Fruit fly (Drosophila melanogaster) whole organism, embryonic: ENCODE data around the gene Mrp5.

ENCODE experiments used
- ATbp ChIP-seq: fragments of 200-800 bp; sonication (Bioruptor generic); optimal IDR thresholded peaks from 2 replicates; lab custom pipeline; 2017; ENCODE audit warnings: missing biosample characterization, mild to moderate bottlenecking, missing genetic modification characterization, missing genetic modification reagents
- BtbVII ChIP-seq: fragments of 200-800 bp; sonication (Bioruptor generic); optimal IDR thresholded peaks from 3 replicates; lab custom pipeline; 2017; ENCODE audit warnings: missing biosample characterization, mild to moderate bottlenecking, missing genetic modification characterization
- CG10209 ChIP-seq: fragments of 200-800 bp; sonication (Bioruptor generic); optimal IDR thresholded peaks from 3 replicates; lab custom pipeline; 2017; ENCODE audit warnings: missing biosample characterization, mild to moderate bottlenecking, missing genetic modification characterization, missing genetic modification reagents
- CG10267 ChIP-seq: fragments of 200-800 bp; sonication (Bioruptor generic); optimal IDR thresholded peaks from 2 replicates; lab custom pipeline; 2018; ENCODE audit warnings: missing biosample characterization, mild to moderate bottlenecking, missing genetic modification characterization, moderate library complexity
- CG10654 ChIP-seq: fragments of 200-800 bp; sonication (Bioruptor generic); optimal IDR thresholded peaks from 2 replicates; lab custom pipeline; 2016; ENCODE audit warnings: missing biosample characterization, missing genetic modification characterization
- CG11093 ChIP-seq: fragments of 200-800 bp; sonication (Bioruptor generic); IDR thresholded peaks from 3 replicates; pipeline ENCODE4 v1.3.6; 2022; ENCODE audit warnings: missing biosample characterization, missing genetic modification characterization
- CG12659 ChIP-seq: fragments of 200-800 bp; sonication (Bioruptor generic); optimal IDR thresholded peaks from 3 replicates; lab custom pipeline; 2017; ENCODE audit warnings: mild to moderate bottlenecking, missing biosample characterization, missing genetic modification reagents, missing genetic modification characterization
- CG13123 ChIP-seq: fragments of 200-800 bp; sonication (Bioruptor generic); optimal IDR thresholded peaks from 2 replicates; lab custom pipeline; 2016; ENCODE audit warnings: missing biosample characterization, missing genetic modification characterization
- CG13296 ChIP-seq: fragments of 200-800 bp; sonication (Bioruptor generic); optimal IDR thresholded peaks from 3 replicates; lab custom pipeline; 2018; ENCODE audit warnings: missing biosample characterization, mild to moderate bottlenecking, missing genetic modification characterization
- CG14710 ChIP-seq: fragments of 200-800 bp; sonication (Bioruptor generic); optimal IDR thresholded peaks from 3 replicates; lab custom pipeline; 2019; ENCODE audit warnings: missing biosample characterization, mild to moderate bottlenecking, missing genetic modification characterization, moderate library complexity
- CG14965 ChIP-seq: fragments of 200-800 bp; sonication (Bioruptor generic); optimal IDR thresholded peaks from 2 replicates; lab custom pipeline; 2016; ENCODE audit warnings: missing biosample characterization, missing genetic modification characterization, borderline replicate concordance
- CG15479 ChIP-seq: fragments of 200-800 bp; sonication (Bioruptor generic); optimal IDR thresholded peaks from 3 replicates; lab custom pipeline; 2019; ENCODE audit warnings: missing biosample characterization, mild to moderate bottlenecking, missing genetic modification characterization, moderate library complexity
- CG15514 ChIP-seq: fragments of 200-800 bp; sonication (Bioruptor generic); optimal IDR thresholded peaks from 3 replicates; lab custom pipeline; 2017; ENCODE audit warnings: missing biosample characterization, missing genetic modification characterization, mild to moderate bottlenecking, moderate library complexity, missing genetic modification reagents
- CG18011 ChIP-seq: fragments of 200-800 bp; sonication (Bioruptor generic); optimal IDR thresholded peaks from 2 replicates; lab custom pipeline; 2017; ENCODE audit warnings: missing biosample characterization, missing genetic modification characterization, mild to moderate bottlenecking, moderate library complexity, missing genotype
- CG30431 ChIP-seq: fragments of 200-800 bp; sonication (Bioruptor generic); optimal IDR thresholded peaks from 2 replicates; lab custom pipeline; 2017; ENCODE audit warnings: missing biosample characterization, missing genetic modification characterization
- CG6765 ChIP-seq: fragments of 200-800 bp; sonication (Bioruptor generic); optimal IDR thresholded peaks from 3 replicates; lab custom pipeline; 2017; ENCODE audit warnings: missing biosample characterization, mild to moderate bottlenecking, missing genetic modification characterization
- CG6813 ChIP-seq: fragments of 200-800 bp; sonication (Bioruptor generic); optimal IDR thresholded peaks from 2 replicates; lab custom pipeline; 2017; ENCODE audit warnings: missing biosample characterization, missing genetic modification characterization, mild to moderate bottlenecking, moderate library complexity, missing genetic modification reagents
- CG9609 ChIP-seq: fragments of 200-800 bp; sonication (Bioruptor generic); optimal IDR thresholded peaks from 3 replicates; lab custom pipeline; 2016; ENCODE audit warnings: missing biosample characterization, missing genetic modification characterization
- Camta ChIP-seq: fragments of 200-800 bp; sonication (Bioruptor generic); optimal IDR thresholded peaks from 2 replicates; lab custom pipeline; 2016; ENCODE audit warnings: missing biosample characterization, missing genetic modification characterization
- E2f2 ChIP-seq: fragments of 200-800 bp; sonication (Bioruptor generic); IDR thresholded peaks from 2 replicates; pipeline ENCODE4 v1.3.6; 2022; ENCODE audit warnings: missing biosample characterization, missing genetic modification characterization
- Fer3 ChIP-seq: fragments of 200-800 bp; sonication (Bioruptor generic); optimal IDR thresholded peaks from 2 replicates; lab custom pipeline; 2018; ENCODE audit warnings: missing biosample characterization, mild to moderate bottlenecking, missing genetic modification characterization, moderate library complexity
- HLH3B ChIP-seq: fragments of 200-800 bp; sonication (Bioruptor generic); IDR thresholded peaks from 2 replicates; pipeline ENCODE4 v1.3.6; 2022; ENCODE audit warnings: missing biosample characterization, missing genetic modification characterization
- HmgD ChIP-seq: fragments of 200-800 bp; sonication (Bioruptor generic); optimal IDR thresholded peaks from 3 replicates; lab custom pipeline; 2016; ENCODE audit warnings: missing biosample characterization, missing genetic modification characterization
- Max ChIP-seq: fragments of 200-800 bp; sonication (Bioruptor generic); optimal IDR thresholded peaks from 2 replicates; lab custom pipeline; 2016; ENCODE audit warnings: missing biosample characterization, mild to moderate bottlenecking, missing genetic modification characterization
- NFAT ChIP-seq: fragments of 200-800 bp; sonication (Bioruptor generic); IDR thresholded peaks from 2 replicates; pipeline ENCODE4 v1.3.6; 2022; ENCODE audit warnings: missing biosample characterization, missing genetic modification characterization
- Oaz ChIP-seq: fragments of 200-800 bp; sonication (Bioruptor generic); IDR thresholded peaks from 2 replicates; pipeline ENCODE4 v1.3.6; 2022; ENCODE audit warnings: missing biosample characterization, missing genetic modification characterization
- Pdp1 ChIP-seq, 2 experiments: fragments of 200-800 bp; sonication (Bioruptor generic); optimal IDR thresholded peaks; 3 replicates each; lab custom pipeline; 2016; ENCODE audit warnings: missing biosample characterization in 2 of 2, missing genetic modification characterization in 2 of 2, mild to moderate bottlenecking in 1 of 2, moderate library complexity in 1 of 2
- Ravus ChIP-seq: fragments of 200-800 bp; sonication (Bioruptor generic); IDR thresholded peaks from 2 replicates; pipeline ENCODE4 v1.3.6; 2022; ENCODE audit warnings: missing biosample characterization, missing genetic modification characterization
- Rfx ChIP-seq: fragments of 200-800 bp; sonication (Bioruptor generic); IDR thresholded peaks from 2 replicates; pipeline ENCODE4 v1.3.6; 2022; ENCODE audit warnings: missing biosample characterization, missing genetic modification characterization
- Trl ChIP-seq, 3 experiments: fragments of >200 bp in 2 of 3; fragments of 200-800 bp in 1 of 3; sonication (Bioruptor generic) in 1 of 3; optimal IDR thresholded peaks; 2 replicates in 1 of 3; 3 replicates in 2 of 3; lab custom pipeline; 2016 to 2017; ENCODE audit warnings: missing biosample characterization in 1 of 3, missing genetic modification characterization in 1 of 3
- Usf ChIP-seq: fragments of 200-800 bp; sonication (Bioruptor generic); optimal IDR thresholded peaks from 2 replicates; lab custom pipeline; 2017; ENCODE audit warnings: missing genotype, missing biosample characterization, missing genetic modification characterization
- aop ChIP-seq: fragments of 200-800 bp; sonication (Bioruptor generic); IDR thresholded peaks from 2 replicates; pipeline ENCODE4 v1.3.6; 2022; ENCODE audit warnings: missing biosample characterization, missing genetic modification characterization
- bcd ChIP-seq: fragments of 200-800 bp; sonication (Bioruptor generic); optimal IDR thresholded peaks from 2 replicates; lab custom pipeline; 2017; ENCODE audit warnings: missing biosample characterization, mild to moderate bottlenecking, missing genetic modification characterization
- cwo ChIP-seq: fragments of 200-800 bp; sonication (Bioruptor generic); optimal IDR thresholded peaks from 3 replicates; lab custom pipeline; 2017; ENCODE audit warnings: missing biosample characterization, missing genetic modification characterization, mild to moderate bottlenecking, moderate library complexity, missing genetic modification reagents
- fd64A ChIP-seq: fragments of 200-800 bp; sonication (Bioruptor generic); optimal IDR thresholded peaks from 3 replicates; lab custom pipeline; 2018; ENCODE audit warnings: missing biosample characterization, mild to moderate bottlenecking, missing genetic modification characterization
- kah ChIP-seq: fragments of 200-800 bp; sonication (Bioruptor generic); optimal IDR thresholded peaks from 2 replicates; lab custom pipeline; 2018; ENCODE audit warnings: missing biosample characterization, mild to moderate bottlenecking, missing genetic modification characterization
- ken ChIP-seq: fragments of 200-800 bp; sonication (Bioruptor generic); IDR thresholded peaks from 3 replicates; pipeline ENCODE4 v1.3.6; 2022; ENCODE audit warnings: missing biosample characterization, missing genetic modification characterization
- klu ChIP-seq: fragments of 200-800 bp; sonication (Bioruptor generic); IDR thresholded peaks from 2 replicates; pipeline ENCODE4 v1.3.6; 2022; ENCODE audit warnings: missing biosample characterization, missing genetic modification characterization
- lilli ChIP-seq: fragments of 200-800 bp; sonication (Bioruptor generic); optimal IDR thresholded peaks from 3 replicates; lab custom pipeline; 2016; ENCODE audit warnings: missing biosample characterization, missing genetic modification characterization
- mld ChIP-seq: fragments of 200-800 bp; sonication (Bioruptor generic); IDR thresholded peaks from 3 replicates; pipeline ENCODE4 v1.3.6; 2022; ENCODE audit warnings: missing biosample characterization, missing genetic modification characterization; ENCODE audit not compliant: partially characterized antibody
- oc ChIP-seq: fragments of 200-800 bp; sonication (Bioruptor generic); optimal IDR thresholded peaks from 2 replicates; lab custom pipeline; 2018; ENCODE audit warnings: missing biosample characterization, mild to moderate bottlenecking, missing genetic modification characterization, moderate library complexity
- pho ChIP-seq: fragments of 200-800 bp; sonication (Bioruptor generic); optimal IDR thresholded peaks from 2 replicates; lab custom pipeline; 2016; ENCODE audit warnings: missing biosample characterization, missing genetic modification characterization
- salm ChIP-seq: fragments of 200-800 bp; sonication (Bioruptor generic); optimal IDR thresholded peaks from 2 replicates; lab custom pipeline; 2018; ENCODE audit warnings: missing biosample characterization, mild to moderate bottlenecking, missing genetic modification characterization
- sd ChIP-seq: fragments of 200-800 bp; sonication (Bioruptor generic); optimal IDR thresholded peaks from 3 replicates; lab custom pipeline; 2018; ENCODE audit warnings: missing biosample characterization, mild to moderate bottlenecking, missing genetic modification characterization, moderate library complexity
- sens ChIP-seq: fragments of 200-800 bp; sonication (Bioruptor generic); peaks from one replicate; lab custom pipeline; 2016; ENCODE audit warnings: missing biosample characterization, missing genetic modification characterization
- sob ChIP-seq: fragments of 200-800 bp; sonication (Bioruptor generic); IDR thresholded peaks from 2 replicates; pipeline ENCODE4 v1.3.6; 2022; ENCODE audit warnings: missing biosample characterization, missing genetic modification characterization
- sr ChIP-seq: fragments of 200-800 bp; sonication (Bioruptor generic); IDR thresholded peaks from 3 replicates; pipeline ENCODE4 v1.3.6; 2022; ENCODE audit warnings: missing biosample characterization, missing genetic modification characterization
- ttk ChIP-seq: fragments of 200-800 bp; sonication (Bioruptor generic); IDR thresholded peaks from 2 replicates; pipeline ENCODE4 v2.1.2; 2022; ENCODE audit warnings: missing biosample characterization, missing genetic modification characterization

Gene Mrp5

dm6 chr3R:19858944-19859343 is 16.5 kb downstream of the Mrp5 start (continued):
- TF ChIP-seq CG10654: no peak
- no peak for TF ChIP-seq Max (GFP tag; lab: Kevin White, UChicago)
- TF ChIP-seq oc: no peak
- TF ChIP-seq kah (GFP tag; lab: Kevin White, UChicago): no peak
- no peak for TF ChIP-seq CG13296 (GFP tag; lab: Kevin White, UChicago)
- TF ChIP-seq Oaz (GFP tag; lab: Robert Waterston, UW): no peak
- no peak for TF ChIP-seq ken (GFP tag; lab: Robert Waterston, UW)
- TF ChIP-seq sens (GFP tag; lab: Kevin White, UChicago): peak; percentile 26
- 0 out of 3 replicates have a peak, but pooled peaks have one; percentile 34 for TF ChIP-seq sr (GFP tag; lab: Robert Waterston, UW)
- TF ChIP-seq CG12659 (GFP tag; lab: Kevin White, UChicago): no peak
- TF ChIP-seq Pdp1 (GFP tag; optimal IDR thresholded peaks at IDR 0.05; lab: Kevin White, UChicago): peak in 1 of 2 experiments; percentile 18
- no peak for TF ChIP-seq salm (tag; lab: Kevin White, UChicago)
- TF ChIP-seq Camta (GFP tag; lab: Kevin White, UChicago): no peak
- no peak for TF ChIP-seq mld
- no peak for TF ChIP-seq sd

- TF ChIP-seq Rfx (GFP tag; lab: Robert Waterston, UW) (peak; percentile 46; the same call in 1 of the 2 replicates), klu (no peak), E2f2 (GFP tag; lab: Robert Waterston, UW) (peak; percentile 26; the same call in 1 of the 2 replicates), HLH3B (GFP tag; lab: Robert Waterston, UW) (peak; percentile 37; the same call in 1 of the 2 replicates), CG11093 (no peak), HmgD (GFP tag; lab: Kevin White, UChicago) (no peak), lilli (GFP tag; lab: Kevin White, UChicago) (peak; percentile 38), CG9609 (peak; percentile 18), aop (GFP tag; lab: Robert Waterston, UW) (no peak), CG10267 (no peak), CG6813 (GFP tag; lab: Kevin White, UChicago) (peak; percentile 65), Usf (peak; percentile 14), Ravus (GFP tag; lab: Robert Waterston, UW) (no peak), Trl (optimal IDR thresholded peaks at IDR 0.05; lab: Kevin White, UChicago) (no peak), Trl (GFP tag; optimal IDR thresholded peaks at IDR 0.05; lab: Kevin White, UChicago) (peak; percentile 38), CG18011 (peak; percentile 27), CG15514 (GFP tag; lab: Kevin White, UChicago) (no peak), Camta (GFP tag; lab: Kevin White, UChicago) (peak; percentile 5), CG14710 (peak; percentile 5), pho (peak; percentile 37), ttk (GFP tag; lab: Robert Waterston, UW) (no peak), CG6765 (GFP tag; lab: Kevin White, UChicago) (peak; percentile 16), bcd (peak; percentile 42), cwo (GFP tag; lab: Kevin White, UChicago) (no peak), CG10209 (GFP tag; lab: Kevin White, UChicago) (peak; percentile 52), BtbVII (GFP tag; lab: Kevin White, UChicago) (peak; percentile 68), CG13123 (no peak), fd64A (GFP tag; lab: Kevin White, UChicago) (peak; percentile 34), CG14965 (no peak), CG30431 (GFP tag; lab: Kevin White, UChicago) (no peak), Fer3 (tag; lab: Kevin White, UChicago) (no peak), NFAT (GFP tag; lab: Robert Waterston, UW) (peak; percentile 41; the same call in 1 of the 2 replicates), ATbp (GFP tag; lab: Kevin White, UChicago) (peak; percentile 67), CG15479 (GFP tag; lab: Kevin White, UChicago) (no peak), sob (GFP tag; lab: Robert Waterston, UW) (peak; percentile 54; the same call in 1 of the 2 replicates)
Observed at dm6 chr3R:19858017-19858659, 17.3 kb downstream of the Mrp5 start.
